Fruit fly (Drosophila melanogaster) whole organism, adult: Measurements from ENCODE around the gene CG32485.

Experiments
- CG12768 ChIP-seq: fragments of 200-800 bp; sonication (Bioruptor generic); optimal IDR thresholded peaks from 2 replicates; lab custom pipeline; 2017; ENCODE audit warnings: missing biosample characterization, missing genetic modification characterization, mild to moderate bottlenecking, moderate library complexity, missing genetic modification reagents
- CG1620 ChIP-seq: fragments of 200-800 bp; sonication (Bioruptor generic); optimal IDR thresholded peaks from 2 replicates; lab custom pipeline; 2016; ENCODE audit warnings: missing biosample characterization, missing genetic modification characterization
- CG33017 ChIP-seq: fragments of 200-800 bp; sonication (Bioruptor generic); optimal IDR thresholded peaks from 2 replicates; lab custom pipeline; 2018; ENCODE audit warnings: missing biosample characterization, mild to moderate bottlenecking, missing genetic modification characterization, moderate library complexity
- CG5204 ChIP-seq: fragments of 200-800 bp; sonication (Bioruptor generic); optimal IDR thresholded peaks from 2 replicates; lab custom pipeline; 2016; ENCODE audit warnings: missing biosample characterization, missing genetic modification characterization
- CG7101 ChIP-seq: fragments of 200-800 bp; sonication (Bioruptor generic); optimal IDR thresholded peaks from 2 replicates; lab custom pipeline; 2018; ENCODE audit warnings: missing biosample characterization, mild to moderate bottlenecking, missing genetic modification characterization, moderate library complexity
- Crg-1 ChIP-seq: fragments of 200-800 bp; sonication (Bioruptor generic); optimal IDR thresholded peaks from 2 replicates; lab custom pipeline; 2016; ENCODE audit warnings: missing biosample characterization, missing genetic modification characterization
- Hr96 ChIP-seq: fragments of 200-800 bp; sonication (Bioruptor generic); optimal IDR thresholded peaks from 2 replicates; lab custom pipeline; 2016; ENCODE audit warnings: missing biosample characterization, missing genetic modification characterization
- cic ChIP-seq: fragments of 200-800 bp; sonication (Bioruptor generic); optimal IDR thresholded peaks from 2 replicates; lab custom pipeline; 2017; ENCODE audit warnings: missing biosample characterization, mild to moderate bottlenecking, missing genetic modification characterization, moderate library complexity
- kay ChIP-seq: fragments of 200-800 bp; sonication (Bioruptor generic); peaks from one replicate; lab custom pipeline; 2016; ENCODE audit warnings: missing biosample characterization, missing genetic modification characterization, borderline replicate concordance
- tj ChIP-seq: fragments of 200-800 bp; sonication (Bioruptor generic); optimal IDR thresholded peaks from 3 replicates; lab custom pipeline; 2017; ENCODE audit warnings: missing biosample characterization, mild to moderate bottlenecking, missing genetic modification characterization, moderate library complexity

- no peak for TF ChIP-seq tj (GFP tag; lab: Kevin White, UChicago)
- no peak for TF ChIP-seq Hr96 (GFP tag; lab: Kevin White, UChicago)
- TF ChIP-seq CG7101 (tag; lab: Kevin White, UChicago): no peak
- no peak for TF ChIP-seq kay (GFP tag; lab: Kevin White, UChicago)
- TF ChIP-seq CG1620 (GFP tag; lab: Kevin White, UChicago): no peak
- TF ChIP-seq CG12768 (GFP tag; lab: Kevin White, UChicago): no peak
- no peak for TF ChIP-seq CG33017 (tag; lab: Kevin White, UChicago)
- TF ChIP-seq Crg-1 (GFP tag; lab: Kevin White, UChicago): no peak
- no peak for TF ChIP-seq CG5204 (GFP tag; lab: Kevin White, UChicago)
- no peak for TF ChIP-seq cic (GFP tag; lab: Kevin White, UChicago)
Observed at dm6 chr3L:3071675-3072583, 21.8 kb downstream of the CG32485 start.
